Worm (Caenorhabditis elegans) whole organism, midembryonic: ENCODE results near the gene his-60.

Experiments used
- T22C8.4 ChIP-seq: fragments of 200-800 bp; sonication (Bioruptor generic); IDR thresholded peaks from 2 replicates; pipeline ENCODE4 v1.3.6; 2022; ENCODE audit warnings: missing genetic modification characterization, missing compliant biosample characterization
- cog-1 ChIP-seq: sonication (generic microtip); optimal IDR thresholded peaks from 2 replicates; lab custom pipeline; 2016; ENCODE audit warnings: missing genetic modification characterization, missing compliant biosample characterization
- flt-1 ChIP-seq: fragments of 200-800 bp; sonication (Bioruptor generic); IDR thresholded peaks from 2 replicates; pipeline ENCODE4 v1.3.6; 2022; ENCODE audit warnings: missing genetic modification characterization, missing compliant biosample characterization
- klf-2 ChIP-seq: fragments of 200-800 bp; sonication (Bioruptor generic); conservative IDR thresholded peaks from 2 replicates; pipeline ENCODE4 v1.3.6; 2022; ENCODE audit warnings: missing genetic modification reagents, missing genetic modification characterization, missing compliant biosample characterization
- med-1 ChIP-seq: sonication (generic microtip); optimal IDR thresholded peaks from 2 replicates; lab custom pipeline; 2017; ENCODE audit warnings: missing genetic modification characterization, mild to moderate bottlenecking, missing compliant biosample characterization, antibody characterized with exemption, missing genetic modification reagents; ENCODE audit not compliant: insufficient read depth
- ref-1 ChIP-seq: fragments of 200-800 bp; sonication (Bioruptor generic); conservative IDR thresholded peaks from 2 replicates; pipeline ENCODE4 v1.3.6; 2022; ENCODE audit warnings: missing genetic modification reagents, missing genetic modification characterization, missing compliant biosample characterization
- tab-1 ChIP-seq: fragments of 200-800 bp; sonication (Bioruptor generic); IDR thresholded peaks from 2 replicates; pipeline ENCODE4 v1.3.6; 2022; ENCODE audit warnings: missing genetic modification characterization, missing compliant biosample characterization
- ztf-23 ChIP-seq: fragments of 200-800 bp; sonication (Bioruptor generic); IDR thresholded peaks from 2 replicates; pipeline ENCODE4 v1.3.6; 2022; ENCODE audit warnings: missing genetic modification reagents, missing genetic modification characterization, missing compliant biosample characterization
- ztf-29 ChIP-seq: fragments of 200-800 bp; sonication (Bioruptor generic); IDR thresholded peaks from 2 replicates; pipeline ENCODE4 v1.3.6; 2022; ENCODE audit warnings: missing genetic modification reagents, missing genetic modification characterization, missing compliant biosample characterization

Gene his-60

DNA sequence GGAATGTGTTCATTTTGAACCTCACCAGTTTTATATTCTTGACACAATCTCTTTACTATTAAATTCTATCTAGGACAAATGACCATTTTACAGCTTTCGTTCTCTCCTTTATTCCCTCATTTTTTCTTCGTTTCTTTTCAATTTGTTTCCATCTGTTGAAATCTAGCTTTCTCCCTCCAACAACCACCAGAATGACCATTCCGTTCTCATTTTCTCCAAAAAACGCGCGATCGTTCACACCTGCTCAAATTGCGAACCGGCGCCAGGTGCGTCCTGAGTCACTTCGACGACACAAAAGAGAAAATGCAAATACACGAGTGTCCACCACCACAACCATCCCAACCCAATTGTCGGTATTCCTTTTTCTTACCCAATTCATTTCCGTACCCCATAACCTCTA lies 31.6 kb downstream of the his-60 start, which contains the start of gene F13B6.1:
Gene F13B6.1, plus strand, starts transcription at position 301 of the 400 bp plus-strand sequence.
- TF ChIP-seq flt-1 (GFP tag; lab: Robert Waterston, UW): no peak
- no peak for TF ChIP-seq ztf-23
- TF ChIP-seq klf-2: no peak
- no peak for TF ChIP-seq med-1
- no peak for TF ChIP-seq ref-1 (GFP tag; lab: Robert Waterston, UW)
- TF ChIP-seq cog-1 (tag; lab: Kevin White, UChicago): no peak
- no peak for TF ChIP-seq ztf-29 (GFP tag; lab: Robert Waterston, UW)
- TF ChIP-seq tab-1 (GFP tag; lab: Robert Waterston, UW): no peak
- TF ChIP-seq T22C8.4 (GFP tag; lab: Robert Waterston, UW): no peak

DNA sequence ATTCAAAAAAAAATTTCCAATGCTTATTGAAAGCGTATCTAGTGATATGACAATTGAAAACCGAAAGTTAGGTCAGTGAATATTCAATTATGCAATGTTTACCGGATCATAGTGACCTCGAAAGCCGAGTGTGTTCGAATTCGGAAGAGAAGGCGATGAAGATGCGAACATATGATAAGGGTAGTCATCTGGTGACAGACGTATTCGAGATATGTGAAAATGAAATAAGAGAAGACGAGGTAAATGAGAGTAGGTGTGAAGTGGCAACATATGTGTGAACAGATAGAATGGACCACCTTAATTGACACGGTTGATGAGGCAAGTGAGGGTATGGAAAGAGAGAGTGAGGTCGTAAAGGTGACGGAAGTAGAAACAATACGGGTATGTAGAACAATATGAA lies 32.9 kb downstream of the his-60 start:
- no peak for TF ChIP-seq klf-2
- TF ChIP-seq cog-1 (tag; lab: Kevin White, UChicago): no peak
- no peak for TF ChIP-seq T22C8.4 (GFP tag; lab: Robert Waterston, UW)
- no peak for TF ChIP-seq ref-1 (GFP tag; lab: Robert Waterston, UW)
- TF ChIP-seq ztf-29 (GFP tag; lab: Robert Waterston, UW): peak; percentile 5; the same call in 1 of the 2 replicates
- no peak for TF ChIP-seq tab-1 (GFP tag; lab: Robert Waterston, UW)
- no peak for TF ChIP-seq med-1

DNA sequence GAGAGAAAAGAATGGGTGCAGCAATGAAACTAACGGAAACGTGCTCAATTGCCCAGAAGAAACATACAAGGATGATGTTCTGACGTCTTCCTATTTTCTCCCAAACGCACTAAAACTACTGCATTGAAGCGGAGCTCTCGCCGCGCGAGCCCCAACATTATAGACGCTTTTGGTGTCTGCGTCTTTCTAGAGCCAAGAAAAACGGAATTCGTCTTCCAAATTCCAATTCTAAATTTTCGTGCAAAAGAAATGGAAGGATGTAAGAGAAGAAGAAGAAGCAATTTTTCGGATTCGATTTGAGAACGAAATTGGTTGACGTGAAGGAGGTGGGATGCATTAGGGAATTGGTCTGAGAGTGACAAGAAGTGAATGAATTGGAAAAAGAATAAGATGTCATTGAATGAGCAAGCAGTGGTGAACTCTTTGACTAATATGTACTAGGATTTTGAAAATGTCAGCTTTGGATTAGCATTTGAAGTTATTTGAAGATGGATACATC lies 34.1 kb downstream of the his-60 start:
- no peak for TF ChIP-seq ref-1 (GFP tag; lab: Robert Waterston, UW)
- no peak for TF ChIP-seq klf-2
- TF ChIP-seq T22C8.4 (GFP tag; lab: Robert Waterston, UW): no peak

DNA sequence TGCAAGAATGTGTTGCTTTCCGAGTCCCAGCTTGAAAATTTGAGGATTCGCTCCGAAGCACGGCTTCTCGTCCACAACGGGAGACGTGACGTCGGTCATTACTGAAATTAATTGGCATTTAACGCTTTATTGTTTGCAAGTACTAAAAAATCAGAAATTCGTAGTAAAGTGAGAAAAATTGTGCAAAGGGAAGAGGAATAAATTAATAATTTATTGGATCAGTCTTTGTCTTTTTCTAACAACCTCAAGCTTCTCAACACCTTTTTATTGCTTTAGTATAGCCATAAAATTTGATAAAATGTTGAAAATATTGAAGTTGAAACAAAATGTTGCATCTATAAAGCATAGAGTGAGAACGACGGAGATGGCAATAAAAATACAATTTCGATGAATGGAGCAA lies 36.4 kb downstream of the his-60 start, which contains the start of gene tes-1:
Gene tes-1, minus strand, starts transcription at position 101 of the 400 bp plus-strand sequence.
- no peak for TF ChIP-seq cog-1 (tag; lab: Kevin White, UChicago)
- TF ChIP-seq tab-1 (GFP tag; lab: Robert Waterston, UW): no peak
- no peak for TF ChIP-seq T22C8.4 (GFP tag; lab: Robert Waterston, UW)
- no peak for TF ChIP-seq ref-1 (GFP tag; lab: Robert Waterston, UW)
- no peak for TF ChIP-seq ztf-29 (GFP tag; lab: Robert Waterston, UW)
- no peak for TF ChIP-seq med-1
- no peak for TF ChIP-seq ztf-23
- no peak for TF ChIP-seq klf-2
- TF ChIP-seq flt-1 (GFP tag; lab: Robert Waterston, UW): no peak

DNA sequence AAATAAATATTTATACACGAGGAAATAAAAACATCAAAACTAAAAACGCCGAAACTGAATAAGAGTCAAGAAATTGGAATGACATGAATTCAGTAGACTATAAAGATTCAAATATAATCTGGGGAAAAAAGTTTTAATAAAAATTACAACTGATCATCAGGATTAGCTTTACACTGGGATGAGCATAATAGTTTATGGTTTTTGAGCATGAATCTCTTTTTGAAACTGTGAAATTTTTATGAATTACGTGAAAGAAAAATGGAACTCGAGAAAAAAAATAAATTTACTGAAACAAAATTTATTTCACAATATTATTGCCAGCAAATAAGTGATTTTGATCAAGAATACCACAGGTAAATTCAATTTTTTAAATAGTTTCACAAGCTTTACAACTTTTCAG lies 40.2 kb downstream of the his-60 start, which contains the start of gene B0496.2:
Gene B0496.2, plus strand, starts transcription at position 301 of the 400 bp plus-strand sequence.
- TF ChIP-seq med-1: no peak
- no peak for TF ChIP-seq cog-1 (tag; lab: Kevin White, UChicago)
- no peak for TF ChIP-seq ztf-23
- no peak for TF ChIP-seq klf-2
- TF ChIP-seq T22C8.4 (GFP tag; lab: Robert Waterston, UW): no peak

DNA sequence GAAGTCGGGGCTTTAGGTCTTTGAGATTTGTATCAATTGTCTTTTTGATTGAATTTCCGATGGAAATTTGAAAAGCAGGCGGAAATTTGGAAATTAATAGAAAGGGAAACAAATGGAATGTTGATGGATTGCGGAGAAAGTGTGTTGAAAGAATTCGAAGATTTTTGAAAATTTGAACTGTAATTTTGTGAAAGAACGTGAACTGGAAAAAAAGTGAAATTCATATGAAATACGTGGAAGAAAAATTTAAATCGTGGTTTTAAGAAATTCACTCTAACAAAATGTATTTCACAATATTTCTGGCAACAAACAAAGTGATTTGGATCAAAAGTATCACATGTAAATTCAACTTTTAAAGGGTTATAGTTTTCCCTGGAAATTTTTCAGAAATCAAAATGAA lies 41.8 kb downstream of the his-60 start, which contains the start of gene B0496.1:
Gene B0496.1, plus strand, starts transcription at position 301 of the 400 bp plus-strand sequence.
- TF ChIP-seq med-1 (no peak), ztf-23 (no peak), klf-2 (no peak), tab-1 (GFP tag; lab: Robert Waterston, UW) (no peak), flt-1 (GFP tag; lab: Robert Waterston, UW) (no peak), ztf-29 (GFP tag; lab: Robert Waterston, UW) (no peak), ref-1 (GFP tag; lab: Robert Waterston, UW) (no peak), cog-1 (tag; lab: Kevin White, UChicago) (no peak), T22C8.4 (GFP tag; lab: Robert Waterston, UW) (no peak)

DNA sequence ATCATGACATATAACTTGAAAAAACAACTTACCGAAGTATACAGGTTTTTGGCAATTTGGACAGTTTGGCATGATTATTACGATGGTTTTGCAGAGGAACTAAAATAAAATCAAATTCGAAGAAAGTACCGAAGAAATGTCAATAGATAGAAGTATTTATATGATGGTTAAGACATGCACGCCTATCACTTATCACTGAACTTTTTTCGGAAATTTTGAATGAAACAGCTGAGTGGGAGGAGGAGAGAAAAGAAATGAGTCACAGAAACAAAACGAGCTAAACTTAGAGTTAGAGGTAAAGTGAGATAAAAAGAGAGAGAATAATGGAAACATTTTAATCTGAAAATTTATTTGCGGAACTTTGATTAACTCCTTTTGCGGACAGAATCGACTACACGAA lies 42.6 kb downstream of the his-60 start, which contains the start of gene valv-1:
Gene valv-1, minus strand, starts transcription at position 101 of the 400 bp plus-strand sequence.
- TF ChIP-seq ref-1 (GFP tag; lab: Robert Waterston, UW): no peak
- TF ChIP-seq ztf-29 (GFP tag; lab: Robert Waterston, UW): no peak
- no peak for TF ChIP-seq ztf-23
- no peak for TF ChIP-seq flt-1 (GFP tag; lab: Robert Waterston, UW)
- TF ChIP-seq cog-1 (tag; lab: Kevin White, UChicago): no peak
- no peak for TF ChIP-seq med-1
- TF ChIP-seq tab-1 (GFP tag; lab: Robert Waterston, UW): no peak
- TF ChIP-seq T22C8.4 (GFP tag; lab: Robert Waterston, UW): no peak
- TF ChIP-seq klf-2: no peak

DNA sequence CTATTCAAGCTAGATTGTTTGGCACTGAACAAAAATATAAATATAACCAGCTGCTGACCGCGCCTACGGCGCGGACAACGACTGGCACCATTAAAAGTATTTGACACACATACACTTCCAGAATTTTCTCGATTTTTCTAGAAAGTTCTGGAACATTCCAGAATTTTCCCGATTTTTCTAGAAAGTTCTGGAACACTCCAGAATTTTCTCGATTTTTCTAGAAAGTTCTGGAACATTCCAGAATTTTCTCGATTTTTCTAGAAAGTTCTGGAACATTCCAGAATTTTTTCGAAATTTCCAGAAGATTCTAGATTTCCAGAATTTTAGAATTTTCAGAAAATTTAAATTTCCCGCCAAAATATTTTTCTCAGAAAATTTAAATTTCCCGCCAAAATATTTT lies 46.8 kb downstream of the his-60 start:
- 0 out of 2 replicates have a peak, but pooled peaks have one; percentile 37 for TF ChIP-seq flt-1 (GFP tag; lab: Robert Waterston, UW)

DNA sequence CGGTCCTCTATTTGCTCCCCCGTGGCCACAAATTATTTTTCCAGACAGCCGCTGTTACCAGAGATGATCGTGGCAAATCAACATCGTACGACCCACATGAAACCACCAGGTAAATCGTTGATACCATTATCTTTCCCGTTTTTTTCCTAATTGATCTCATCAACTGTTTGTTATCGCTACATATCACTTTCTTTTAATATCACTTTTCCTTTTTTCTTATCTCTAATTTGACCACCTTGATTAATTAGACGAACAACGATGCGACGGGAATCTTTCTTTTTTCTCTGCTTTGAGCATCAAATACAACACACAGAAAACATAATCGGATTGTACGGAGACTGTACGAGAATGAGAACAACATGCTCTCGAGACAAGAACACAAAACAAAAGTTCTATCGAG lies 47.6 kb downstream of the his-60 start:
- TF ChIP-seq ref-1 (GFP tag; lab: Robert Waterston, UW) (no peak), cog-1 (tag; lab: Kevin White, UChicago) (no peak)

DNA sequence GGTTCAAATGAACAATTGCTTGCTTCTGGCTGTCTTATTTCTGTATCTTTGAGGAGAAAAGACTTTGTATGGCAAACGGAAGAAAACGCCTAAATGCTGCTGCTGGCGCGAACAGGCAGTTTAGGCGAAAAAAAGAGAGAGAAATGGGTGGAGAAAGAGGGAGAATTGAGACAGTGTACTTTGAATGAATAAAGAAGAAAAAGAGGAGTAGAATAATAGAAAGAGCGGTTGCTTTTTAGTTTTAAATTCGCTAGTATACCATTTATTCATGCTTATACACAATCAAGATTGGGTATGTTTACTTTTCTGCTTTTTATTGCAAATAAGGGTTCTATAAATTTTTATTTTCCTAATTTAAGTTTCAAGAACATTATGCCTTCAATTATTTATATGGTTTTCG lies 48.4 kb downstream of the his-60 start:
- TF ChIP-seq ztf-23 (no peak), flt-1 (GFP tag; lab: Robert Waterston, UW) (no peak), ztf-29 (GFP tag; lab: Robert Waterston, UW) (no peak), cog-1 (tag; lab: Kevin White, UChicago) (no peak), med-1 (no peak), klf-2 (no peak), tab-1 (GFP tag; lab: Robert Waterston, UW) (no peak), T22C8.4 (GFP tag; lab: Robert Waterston, UW) (no peak), ref-1 (GFP tag; lab: Robert Waterston, UW) (no peak)
